Worm (Caenorhabditis elegans) whole organism, mixed stage, embryonic: ENCODE results near the gene arl-1.

Source experiments
- ceh-83 ChIP-seq: fragments of 200-800 bp; sonication (Bioruptor generic); optimal IDR thresholded peaks from 2 replicates; lab custom pipeline; 2018; ENCODE audit warnings: mild to moderate bottlenecking, missing genetic modification characterization, missing compliant biosample characterization
- lin-13 ChIP-seq: fragments of 150-350 bp; optimal IDR thresholded peaks from 2 replicates; lab custom pipeline; 2014; ENCODE audit warnings: missing biosample characterization, missing genetic modification characterization
- nhr-28 ChIP-seq: fragments of 150-350 bp; optimal IDR thresholded peaks from 2 replicates; lab custom pipeline; 2014; ENCODE audit warnings: missing biosample characterization, missing genetic modification characterization
- pha-4 ChIP-seq: fragments of 150-350 bp; optimal IDR thresholded peaks from 2 replicates; lab custom pipeline; 2018; ENCODE audit warnings: missing biosample characterization, missing genetic modification reagents, missing genetic modification characterization
- snpc-4 ChIP-seq: fragments of 150-350 bp; optimal IDR thresholded peaks from 2 replicates; lab custom pipeline; 2014; ENCODE audit warnings: missing biosample characterization, missing genetic modification characterization
- unc-39 ChIP-seq: fragments of 150-350 bp; optimal IDR thresholded peaks from 2 replicates; lab custom pipeline; 2014; ENCODE audit warnings: missing biosample characterization, missing genetic modification characterization
- unc-62 ChIP-seq: fragments of 150-350 bp; optimal IDR thresholded peaks from 2 replicates; lab custom pipeline; 2014; ENCODE audit warnings: missing biosample characterization, missing genetic modification reagents, missing genetic modification characterization
- zip-8 ChIP-seq: fragments of 150-350 bp; optimal IDR thresholded peaks from 2 replicates; lab custom pipeline; 2014; ENCODE audit warnings: missing biosample characterization, missing genetic modification characterization

ce11 chrII:8599214-8599613, 17.4 kb downstream of the arl-1 start, which contains the start of gene F28C6.5:
- TF ChIP-seq zip-8 (tag; lab: Kevin White, UChicago): no peak
- no peak for TF ChIP-seq pha-4 (tag; lab: Kevin White, UChicago)
- no peak for TF ChIP-seq unc-62 (GFP tag; lab: Kevin White, UChicago)
- TF ChIP-seq nhr-28 (tag; lab: Kevin White, UChicago): no peak
- TF ChIP-seq snpc-4 (tag; lab: Kevin White, UChicago): no peak
- TF ChIP-seq ceh-83 (GFP tag; lab: Kevin White, UChicago): no peak
- no peak for TF ChIP-seq lin-13 (tag; lab: Kevin White, UChicago)
- TF ChIP-seq unc-39 (tag; lab: Kevin White, UChicago): no peak
